Worm (Caenorhabditis elegans): ENCODE results near the gene nhr-92.

DNA sequence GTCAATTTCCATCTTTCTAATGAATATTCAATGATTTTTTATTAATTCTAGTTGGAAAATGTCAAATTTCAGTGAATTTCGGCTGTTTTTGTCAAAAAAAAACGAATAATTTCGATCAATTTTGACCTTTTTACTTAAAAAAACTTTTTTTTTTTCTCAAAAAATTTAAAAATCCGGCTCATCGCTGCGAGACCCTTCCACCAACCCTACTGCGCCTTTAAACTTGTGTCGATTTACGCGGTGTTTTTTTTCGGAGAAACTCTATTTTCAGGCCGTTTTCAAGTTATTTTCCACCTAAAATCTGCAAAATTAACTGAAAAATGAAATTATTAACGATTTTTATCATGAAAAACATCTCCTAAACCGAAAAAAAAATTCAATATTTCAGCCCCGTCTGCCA is 19.1 kb upstream of the nhr-92 start:
- TF ChIP-seq fkh-10 (GFP tag; optimal IDR thresholded peaks at IDR 0.05) (no peak), nfya-1 (tag; optimal IDR thresholded peaks at IDR 0.05) (no peak), nhr-11 (tag; optimal IDR thresholded peaks at IDR 0.05) (no peak), ceh-22 (tag; optimal IDR thresholded peaks at IDR 0.05) (no peak), eyg-1 (tag; optimal IDR thresholded peaks at IDR 0.05) (no peak), lin-11 (tag; optimal IDR thresholded peaks at IDR 0.05) (no peak), ama-1 (optimal IDR thresholded peaks at IDR 0.05) (no peak), Y22D7AL.16 (tag; optimal IDR thresholded peaks at IDR 0.05) (no peak), sox-2 (GFP tag; IDR thresholded peaks at IDR 0.05) (no peak), pqm-1 (tag; optimal IDR thresholded peaks at IDR 0.05) (no peak)
